Fruit fly (Drosophila melanogaster) whole organism, prepupa: ENCODE data around the gene CG12692.

ENCODE experiments used
- CG11902 ChIP-seq: fragments of 200-800 bp; sonication (Bioruptor generic); optimal IDR thresholded peaks from 3 replicates; lab custom pipeline; 2016; ENCODE audit warnings: missing biosample characterization, missing genetic modification characterization
- CG16779 ChIP-seq: fragments of 200-800 bp; sonication (Bioruptor generic); optimal IDR thresholded peaks from 3 replicates; lab custom pipeline; 2017; ENCODE audit warnings: missing biosample characterization, mild to moderate bottlenecking, missing genetic modification characterization
- CG6163 ChIP-seq: fragments of 200-800 bp; sonication (Bioruptor generic); IDR thresholded peaks from 3 replicates; pipeline ENCODE4 v1.3.6; 2022; ENCODE audit warnings: missing biosample characterization, missing genetic modification characterization
- CG6792 ChIP-seq: fragments of 200-800 bp; sonication (Bioruptor generic); optimal IDR thresholded peaks from 3 replicates; lab custom pipeline; 2016; ENCODE audit warnings: missing biosample characterization, missing genetic modification characterization
- CG6854 ChIP-seq: fragments of 200-800 bp; sonication (Bioruptor generic); optimal IDR thresholded peaks from 2 replicates; lab custom pipeline; 2017; ENCODE audit warnings: missing biosample characterization, mild to moderate bottlenecking, missing genetic modification characterization
- CG8319 ChIP-seq: fragments of 200-800 bp; sonication (Bioruptor generic); optimal IDR thresholded peaks from 3 replicates; lab custom pipeline; 2016; ENCODE audit warnings: missing biosample characterization, missing genetic modification characterization
- CG8632 ChIP-seq: fragments of 200-800 bp; sonication (Bioruptor generic); optimal IDR thresholded peaks from 3 replicates; lab custom pipeline; 2016; ENCODE audit warnings: missing biosample characterization, missing genetic modification characterization
- Gug ChIP-seq: fragments of 200-800 bp; sonication (Bioruptor generic); IDR thresholded peaks from 2 replicates; pipeline ENCODE4 v1.3.6; 2022; ENCODE audit warnings: missing biosample characterization, missing genetic modification characterization
- Sox102F ChIP-seq: fragments of 200-800 bp; sonication (Bioruptor generic); optimal IDR thresholded peaks from 2 replicates; lab custom pipeline; 2016; ENCODE audit warnings: missing biosample characterization, mild to moderate bottlenecking, missing genetic modification characterization
- Sox15 ChIP-seq: fragments of 200-800 bp; sonication (Bioruptor generic); optimal IDR thresholded peaks from 3 replicates; lab custom pipeline; 2016; ENCODE audit warnings: missing biosample characterization, missing genetic modification characterization
- cyc ChIP-seq: fragments of 200-800 bp; sonication (Bioruptor generic); optimal IDR thresholded peaks from 3 replicates; lab custom pipeline; 2016; ENCODE audit warnings: missing biosample characterization, missing genetic modification characterization
- dsx ChIP-seq: fragments of 200-800 bp; optimal IDR thresholded peaks from 3 replicates; lab custom pipeline; 2019; ENCODE audit warnings: missing biosample characterization, mild to moderate bottlenecking, missing genetic modification characterization, moderate library complexity; ENCODE audit not compliant: poor library complexity, severe bottlenecking
- salr ChIP-seq, 2 experiments: fragments of 200-800 bp; sonication (Bioruptor generic); optimal IDR thresholded peaks; 3 replicates each; lab custom pipeline; 2016 to 2018; ENCODE audit warnings: missing biosample characterization in 2 of 2, missing genetic modification characterization in 2 of 2, mild to moderate bottlenecking in 1 of 2

DNA sequence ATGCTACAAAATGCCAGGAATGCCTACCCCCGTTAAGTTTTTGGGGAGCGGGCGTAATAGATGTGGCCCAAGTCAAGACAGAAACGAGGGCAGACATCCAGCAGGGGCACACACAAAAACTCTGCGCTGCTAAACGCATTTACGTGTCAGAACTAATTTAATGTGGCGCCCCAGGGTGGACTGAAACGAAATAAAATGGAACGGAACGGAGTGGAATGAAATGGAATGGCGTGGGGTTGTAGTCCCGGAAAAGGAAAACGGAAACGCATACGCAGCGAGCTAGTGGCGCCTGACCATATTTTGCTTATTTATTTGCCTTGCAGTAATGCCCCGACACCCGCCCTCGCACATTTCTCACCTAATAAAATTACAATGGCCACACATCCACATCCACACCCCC lies 28.6 kb downstream of the CG12692 start:
- TF ChIP-seq CG11902 (no peak), cyc (no peak), dsx (no peak), CG6854 (no peak), CG6163 (GFP tag; lab: Robert Waterston, UW) (no peak), salr (GFP tag; optimal IDR thresholded peaks at IDR 0.05; lab: Kevin White, UChicago) (no peak), CG16779 (no peak), CG8632 (no peak), CG8319 (no peak), CG6792 (no peak), Sox102F (GFP tag; lab: Kevin White, UChicago) (no peak), Gug (no peak), Sox15 (GFP tag; lab: Kevin White, UChicago) (no peak)
